Fruit fly (Drosophila melanogaster) whole organism, pupa: ENCODE measurements around the gene CG10096.

Experiments used
- CG10348 ChIP-seq: fragments of 200-800 bp; sonication (Bioruptor generic); IDR thresholded peaks from 2 replicates; pipeline ENCODE4 v1.3.6; 2022; ENCODE audit warnings: missing biosample characterization, missing genetic modification characterization
- CG12605 ChIP-seq: fragments of 200-800 bp; sonication (Bioruptor generic); IDR thresholded peaks from 2 replicates; pipeline ENCODE4 v1.3.6; 2022; ENCODE audit warnings: missing biosample characterization, missing genetic modification characterization
- CG14655 ChIP-seq: fragments of 200-800 bp; sonication (Bioruptor generic); optimal IDR thresholded peaks from 3 replicates; lab custom pipeline; 2017; ENCODE audit warnings: mild to moderate bottlenecking, missing biosample characterization, missing genetic modification reagents, missing genetic modification characterization
- CG15710 ChIP-seq: fragments of 200-800 bp; sonication (Bioruptor generic); optimal IDR thresholded peaks from 2 replicates; lab custom pipeline; 2018; ENCODE audit warnings: missing biosample characterization, mild to moderate bottlenecking, missing genetic modification characterization, moderate library complexity
- CG32121 ChIP-seq: fragments of 200-800 bp; sonication (Bioruptor generic); IDR thresholded peaks from 2 replicates; pipeline ENCODE4 v1.3.6; 2022; ENCODE audit warnings: missing biosample characterization, missing genetic modification characterization
- CG8301 ChIP-seq: fragments of 200-800 bp; sonication (Bioruptor generic); optimal IDR thresholded peaks from 2 replicates; lab custom pipeline; 2018; ENCODE audit warnings: missing biosample characterization, mild to moderate bottlenecking, missing genetic modification characterization
- CG9948 ChIP-seq: fragments of 200-800 bp; sonication (Bioruptor generic); optimal IDR thresholded peaks from 2 replicates; lab custom pipeline; 2018; ENCODE audit warnings: missing biosample characterization, mild to moderate bottlenecking, missing genetic modification characterization, moderate library complexity
- D1 ChIP-seq: fragments of 200-800 bp; sonication (Bioruptor generic); optimal IDR thresholded peaks from 2 replicates; lab custom pipeline; 2018; ENCODE audit warnings: missing biosample characterization, mild to moderate bottlenecking, missing genetic modification characterization, moderate library complexity
- Ets98B ChIP-seq: fragments of 200-800 bp; sonication (Bioruptor generic); IDR thresholded peaks from 2 replicates; pipeline ENCODE4 v1.3.6; 2022; ENCODE audit warnings: missing biosample characterization, missing genetic modification characterization

DNA sequence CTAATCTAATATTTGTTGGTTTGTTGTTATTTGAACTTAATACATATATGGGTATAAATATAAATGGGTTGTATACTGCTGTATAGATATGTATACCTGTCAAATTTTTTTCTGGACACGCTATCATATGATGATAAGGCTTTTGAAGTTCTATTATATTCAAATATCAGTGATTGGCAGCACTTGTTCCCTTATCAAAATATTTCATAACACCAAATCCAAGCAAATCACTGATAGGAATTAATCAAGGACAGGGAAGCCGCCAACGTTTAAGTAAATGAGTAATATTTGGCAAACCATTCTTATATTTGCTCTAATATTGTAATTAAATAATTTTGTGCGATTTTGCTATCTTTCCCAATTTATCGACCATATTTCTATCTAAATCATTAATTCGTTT lies 16.5 kb downstream of the CG10096 start:
- TF ChIP-seq CG9948 (no peak), Ets98B (no peak), CG12605 (GFP tag; lab: Robert Waterston, UW) (no peak), CG32121 (no peak), CG10348 (GFP tag; lab: Robert Waterston, UW) (no peak), CG8301 (no peak), CG15710 (tag; lab: Kevin White, UChicago) (no peak), D1 (tag; lab: Kevin White, UChicago) (no peak), CG14655 (GFP tag; lab: Kevin White, UChicago) (no peak)
